Fruit fly (Drosophila melanogaster): ENCODE results near the gene Phlpp.

The Phlpp gene

dm6 chr2L:19014032-19014880, 44.7 kb upstream of the Phlpp start:
- TF ChIP-seq dm (GFP tag; optimal IDR thresholded peaks at IDR 0.05) (no peak), CG1647 (GFP tag; optimal IDR thresholded peaks at IDR 0.05) (no peak), CG1233 (GFP tag; optimal IDR thresholded peaks at IDR 0.05) (peak; percentile 74), CG18262 (tag; optimal IDR thresholded peaks at IDR 0.05) (peak; percentile 73), cwo (GFP tag; optimal IDR thresholded peaks at IDR 0.05) (peak; percentile 69), CrebB (tag; optimal IDR thresholded peaks at IDR 0.05) (peak; percentile 21), btn (GFP tag; optimal IDR thresholded peaks at IDR 0.05) (no peak), bab2 (GFP tag; optimal IDR thresholded peaks at IDR 0.05) (peak; percentile 49), CG8089 (GFP tag; optimal IDR thresholded peaks at IDR 0.05) (no peak), fd3F (GFP tag; optimal IDR thresholded peaks at IDR 0.05) (peak; percentile 65), CG9932 (GFP tag; IDR thresholded peaks at IDR 0.05) (peak; percentile 53), NK7.1 (GFP tag; optimal IDR thresholded peaks at IDR 0.05) (no peak), ham (GFP tag; IDR thresholded peaks at IDR 0.05) (no peak), Dref (GFP tag; IDR thresholded peaks at IDR 0.05) (no peak), sima (GFP tag; optimal IDR thresholded peaks at IDR 0.05) (no peak), H2.0 (GFP tag; IDR thresholded peaks at IDR 0.05) (0 out of 2 replicates have a peak, but pooled peaks have one; percentile 29), nau (GFP tag; optimal IDR thresholded peaks at IDR 0.05) (peak; percentile 56), bsh (GFP tag; optimal IDR thresholded peaks at IDR 0.05) (peak in 1 of 2 experiments; percentile 73), CG7963 (GFP tag; IDR thresholded peaks at IDR 0.05; ENCODE audit: partially characterized antibody) (no peak), en (GFP tag; optimal IDR thresholded peaks at IDR 0.05) (no peak), hth (optimal IDR thresholded peaks at IDR 0.05) (no peak), gsb-n (tag; optimal IDR thresholded peaks at IDR 0.05) (peak; percentile 46), HLH3B (GFP tag; IDR thresholded peaks at IDR 0.05) (peak; percentile 70), CG16863 (GFP tag; optimal IDR thresholded peaks at IDR 0.05) (no peak), Fer2 (tag; optimal IDR thresholded peaks at IDR 0.05) (peak; percentile 31), CG17186 (GFP tag; optimal IDR thresholded peaks at IDR 0.05) (no peak), Kr (GFP tag; optimal IDR thresholded peaks at IDR 0.05) (no peak), onecut (GFP tag; IDR thresholded peaks at IDR 0.05) (peak; percentile 52), slou (GFP tag; optimal IDR thresholded peaks at IDR 0.05) (peak; percentile 70), Hand (GFP tag; optimal IDR thresholded peaks at IDR 0.05) (peak; percentile 91), wek (GFP tag; optimal IDR thresholded peaks at IDR 0.05) (no peak), CG12219 (GFP tag; optimal IDR thresholded peaks at IDR 0.05) (peak; percentile 30), al (GFP tag; IDR thresholded peaks at IDR 0.05) (0 out of 2 replicates have a peak, but pooled peaks have one; percentile 18), Ets65A (GFP tag) (peak; percentile 41), fd96Cb (tag; optimal IDR thresholded peaks at IDR 0.05) (peak; percentile 67), Dp (GFP tag; optimal IDR thresholded peaks at IDR 0.05) (no peak), CG11456 (GFP tag; IDR thresholded peaks at IDR 0.05) (no peak), her (GFP tag; optimal IDR thresholded peaks at IDR 0.05) (no peak), CG15514 (GFP tag; optimal IDR thresholded peaks at IDR 0.05) (peak; percentile 64), crol (GFP tag; IDR thresholded peaks at IDR 0.05) (no peak), Rx (GFP tag; IDR thresholded peaks at IDR 0.05) (peak; percentile 46; the same call in 1 of the 2 replicates), B-H2 (GFP tag; optimal IDR thresholded peaks at IDR 0.05) (peak; percentile 66), CHES-1-like (GFP tag; optimal IDR thresholded peaks at IDR 0.05) (no peak), zfh2 (GFP tag; optimal IDR thresholded peaks at IDR 0.05) (peak; percentile 10), nmo (GFP tag; optimal IDR thresholded peaks at IDR 0.05) (peak; percentile 78), CG11504 (tag; optimal IDR thresholded peaks at IDR 0.05) (peak; percentile 86), CG10543 (GFP tag; optimal IDR thresholded peaks at IDR 0.05) (peak; percentile 72), CG17361 (GFP tag; IDR thresholded peaks at IDR 0.05) (peak; percentile 80; the same call in 2 of the 3 replicates), Bgb (GFP tag; IDR thresholded peaks at IDR 0.05; ENCODE audit: partially characterized antibody) (no peak; the same call in 1 of the 2 replicates)

All from whole organism, embryonic.